Fruit fly (Drosophila melanogaster) whole organism, pupa: ENCODE measurements around the gene Irp-1B.

Experiments used
- CG10348 ChIP-seq: fragments of 200-800 bp; sonication (Bioruptor generic); IDR thresholded peaks from 2 replicates; pipeline ENCODE4 v1.3.6; 2022; ENCODE audit warnings: missing biosample characterization, missing genetic modification characterization
- CG12605 ChIP-seq: fragments of 200-800 bp; sonication (Bioruptor generic); IDR thresholded peaks from 2 replicates; pipeline ENCODE4 v1.3.6; 2022; ENCODE audit warnings: missing biosample characterization, missing genetic modification characterization
- CG15710 ChIP-seq: fragments of 200-800 bp; sonication (Bioruptor generic); optimal IDR thresholded peaks from 2 replicates; lab custom pipeline; 2018; ENCODE audit warnings: missing biosample characterization, mild to moderate bottlenecking, missing genetic modification characterization, moderate library complexity
- CG17806 ChIP-seq: fragments of 200-800 bp; sonication (Bioruptor generic); optimal IDR thresholded peaks from 2 replicates; lab custom pipeline; 2018; ENCODE audit warnings: missing biosample characterization, mild to moderate bottlenecking, missing genetic modification characterization, moderate library complexity
- CG8159 ChIP-seq: fragments of 200-800 bp; sonication (Bioruptor generic); optimal IDR thresholded peaks from 3 replicates; lab custom pipeline; 2018; ENCODE audit warnings: missing biosample characterization, mild to moderate bottlenecking, missing genetic modification characterization, moderate library complexity
- CG9948 ChIP-seq: fragments of 200-800 bp; sonication (Bioruptor generic); optimal IDR thresholded peaks from 2 replicates; lab custom pipeline; 2018; ENCODE audit warnings: missing biosample characterization, mild to moderate bottlenecking, missing genetic modification characterization, moderate library complexity
- D1 ChIP-seq: fragments of 200-800 bp; sonication (Bioruptor generic); optimal IDR thresholded peaks from 2 replicates; lab custom pipeline; 2018; ENCODE audit warnings: missing biosample characterization, mild to moderate bottlenecking, missing genetic modification characterization, moderate library complexity
- EcR ChIP-seq: fragments of 200-800 bp; sonication (Bioruptor generic); optimal IDR thresholded peaks from 3 replicates; lab custom pipeline; 2019; ENCODE audit warnings: missing biosample characterization, missing genetic modification characterization, mild to moderate bottlenecking, moderate library complexity, missing genetic modification reagents
- fd96Ca ChIP-seq: fragments of 200-800 bp; sonication (Bioruptor generic); IDR thresholded peaks from 3 replicates; pipeline ENCODE4 v1.3.6; 2022; ENCODE audit warnings: missing biosample characterization, missing genetic modification characterization
- gl ChIP-seq: fragments of 200-800 bp; sonication (Bioruptor generic); optimal IDR thresholded peaks from 2 replicates; lab custom pipeline; 2018; ENCODE audit warnings: missing biosample characterization, mild to moderate bottlenecking, missing genetic modification characterization
- rn ChIP-seq: fragments of 200-800 bp; sonication (Bioruptor generic); IDR thresholded peaks from 2 replicates; pipeline ENCODE4 v1.3.6; 2022; ENCODE audit warnings: missing biosample characterization, missing genetic modification characterization

DNA sequence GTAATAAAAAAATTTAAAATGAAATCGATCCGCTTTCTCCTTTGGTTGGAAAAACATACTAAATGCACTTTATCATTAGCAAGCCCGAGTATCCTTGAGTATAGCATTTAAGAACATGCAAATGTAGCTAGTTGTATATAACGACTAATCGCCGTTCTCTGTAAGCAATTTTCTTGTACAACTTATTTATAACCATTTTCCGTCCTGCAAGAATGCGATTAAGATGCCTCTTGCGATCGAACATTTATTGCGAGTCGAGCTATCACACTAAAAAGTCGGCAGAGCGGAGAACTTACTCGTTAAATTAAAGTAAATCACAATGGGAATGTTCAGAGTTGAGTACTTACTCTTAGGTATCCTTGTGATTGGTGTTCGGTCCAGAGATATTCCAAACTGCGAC lies 11.9 kb downstream of the Irp-1B start, which contains the start of gene mthl11:
- TF ChIP-seq fd96Ca (no peak), CG17806 (tag; lab: Kevin White, UChicago) (no peak), CG9948 (tag; lab: Kevin White, UChicago) (no peak), CG8159 (no peak), gl (tag; lab: Kevin White, UChicago) (no peak), rn (GFP tag; lab: Robert Waterston, UW) (no peak), EcR (GFP tag; lab: Kevin White, UChicago) (no peak), CG12605 (GFP tag; lab: Robert Waterston, UW) (no peak), D1 (no peak), CG10348 (GFP tag; lab: Robert Waterston, UW) (no peak), CG15710 (no peak)
